Fruit fly (Drosophila melanogaster) whole organism, embryonic: ENCODE data around the gene Sfp87B.

Experiments used
- Awh ChIP-seq: fragments of 200-800 bp; sonication (Bioruptor generic); IDR thresholded peaks from 2 replicates; pipeline ENCODE4, ENCODE4 v1.3.6; 2022; ENCODE audit warnings: missing biosample characterization, missing genetic modification characterization
- CG12942 ChIP-seq: fragments of 200-800 bp; sonication (Bioruptor generic); optimal IDR thresholded peaks from 3 replicates; lab custom pipeline; 2016; ENCODE audit warnings: missing biosample characterization, missing genetic modification characterization
- CG13624 ChIP-seq: fragments of 200-800 bp; sonication (Bioruptor generic); optimal IDR thresholded peaks from 2 replicates; lab custom pipeline; 2016; ENCODE audit warnings: missing biosample characterization, missing genetic modification characterization
- CG15073 ChIP-seq: fragments of 200-800 bp; sonication (Bioruptor generic); optimal IDR thresholded peaks from 2 replicates; lab custom pipeline; 2016; ENCODE audit warnings: missing biosample characterization, missing genetic modification characterization
- CG15514 ChIP-seq: fragments of 200-800 bp; sonication (Bioruptor generic); optimal IDR thresholded peaks from 3 replicates; lab custom pipeline; 2017; ENCODE audit warnings: missing biosample characterization, missing genetic modification characterization, mild to moderate bottlenecking, moderate library complexity, missing genetic modification reagents
- CG1647 ChIP-seq: fragments of 200-800 bp; sonication (Bioruptor generic); optimal IDR thresholded peaks from 3 replicates; lab custom pipeline; 2016; ENCODE audit warnings: missing biosample characterization, missing genetic modification characterization
- CG16779 ChIP-seq: fragments of 200-800 bp; sonication (Bioruptor generic); IDR thresholded peaks from 2 replicates; pipeline ENCODE4 v1.3.6; 2022; ENCODE audit warnings: missing biosample characterization, missing genetic modification characterization
- CG17328 ChIP-seq: fragments of 200-800 bp; sonication (Bioruptor generic); IDR thresholded peaks from 2 replicates; pipeline ENCODE4 v1.3.6; 2022; ENCODE audit warnings: missing biosample characterization, missing genetic modification characterization
- CG2116 ChIP-seq: fragments of 200-800 bp; sonication (Bioruptor generic); optimal IDR thresholded peaks from 3 replicates; lab custom pipeline; 2018; ENCODE audit warnings: missing biosample characterization, mild to moderate bottlenecking, missing genetic modification characterization
- CG2875 ChIP-seq: fragments of 200-800 bp; sonication (Bioruptor generic); optimal IDR thresholded peaks from 2 replicates; lab custom pipeline; 2017; ENCODE audit warnings: missing biosample characterization, mild to moderate bottlenecking, missing genetic modification characterization, missing genetic modification reagents
- CG32767 ChIP-seq: fragments of 200-800 bp; sonication (Bioruptor generic); IDR thresholded peaks from 2 replicates; pipeline ENCODE4 v1.3.6; 2022; ENCODE audit warnings: missing biosample characterization, missing genetic modification characterization
- CG32772 ChIP-seq: fragments of 200-800 bp; sonication (Bioruptor generic); IDR thresholded peaks from 2 replicates; pipeline ENCODE4 v1.3.6; 2022; ENCODE audit warnings: missing biosample characterization, missing genetic modification characterization
- CG4360 ChIP-seq: fragments of 200-800 bp; sonication (Bioruptor generic); IDR thresholded peaks from 2 replicates; pipeline ENCODE4 v1.3.6; 2022; ENCODE audit warnings: missing biosample characterization, missing genetic modification characterization
- CG4707 ChIP-seq: fragments of 200-800 bp; sonication (Bioruptor generic); optimal IDR thresholded peaks from 2 replicates; lab custom pipeline; 2018; ENCODE audit warnings: missing biosample characterization, mild to moderate bottlenecking, missing genetic modification characterization, moderate library complexity
- CG5180 ChIP-seq: fragments of 200-800 bp; sonication (Bioruptor generic); optimal IDR thresholded peaks from 3 replicates; lab custom pipeline; 2017; ENCODE audit warnings: missing biosample characterization, missing genetic modification characterization, mild to moderate bottlenecking, moderate library complexity, missing genetic modification reagents
- CG8089 ChIP-seq: fragments of 200-800 bp; sonication (Bioruptor generic); optimal IDR thresholded peaks from 3 replicates; lab custom pipeline; 2016; ENCODE audit warnings: missing biosample characterization, missing genetic modification characterization
- CG8478 ChIP-seq: fragments of >200 bp; optimal IDR thresholded peaks from 2 replicates; lab custom pipeline; 2018
- CG8944 ChIP-seq: fragments of 200-800 bp; sonication (Bioruptor generic); optimal IDR thresholded peaks from 3 replicates; lab custom pipeline; 2016; ENCODE audit warnings: missing biosample characterization, missing genetic modification characterization
- CG9437 ChIP-seq: fragments of 200-800 bp; sonication (Bioruptor generic); optimal IDR thresholded peaks from 2 replicates; lab custom pipeline; 2018; ENCODE audit warnings: missing biosample characterization, mild to moderate bottlenecking, missing genetic modification characterization
- CG9817 ChIP-seq: fragments of 200-800 bp; sonication (Bioruptor generic); optimal IDR thresholded peaks from 2 replicates; lab custom pipeline; 2018; ENCODE audit warnings: missing biosample characterization, mild to moderate bottlenecking, missing genetic modification characterization, moderate library complexity
- CTCF ChIP-seq: fragments of 200-800 bp; sonication (Bioruptor generic); optimal IDR thresholded peaks from 2 replicates; lab custom pipeline; 2017; ENCODE audit warnings: missing biosample characterization, mild to moderate bottlenecking, missing genetic modification characterization, moderate library complexity
- Dip2 ChIP-seq: fragments of 200-800 bp; sonication (Bioruptor generic); IDR thresholded peaks from 2 replicates; pipeline ENCODE4 v1.3.6; 2022; ENCODE audit warnings: missing biosample characterization, missing genetic modification characterization
- Dip3 ChIP-seq: fragments of 200-800 bp; sonication (Bioruptor generic); optimal IDR thresholded peaks from 3 replicates; lab custom pipeline; 2016; ENCODE audit warnings: missing biosample characterization, missing genetic modification characterization
- Dll ChIP-seq: fragments of 200-800 bp; sonication (Bioruptor generic); IDR thresholded peaks from 4 replicates; pipeline ENCODE4 v1.3.6; 2022; ENCODE audit warnings: missing biosample characterization, missing genetic modification characterization; ENCODE audit not compliant: partially characterized antibody
- Dp ChIP-seq: fragments of 200-800 bp; sonication (Bioruptor generic); optimal IDR thresholded peaks from 2 replicates; lab custom pipeline; 2018; ENCODE audit warnings: missing biosample characterization, mild to moderate bottlenecking, missing genetic modification characterization, moderate library complexity
- Drgx ChIP-seq: fragments of 200-800 bp; sonication (Bioruptor generic); IDR thresholded peaks from 2 replicates; pipeline ENCODE4 v1.3.6; 2022; ENCODE audit warnings: missing biosample characterization, missing genetic modification characterization
- Hmr ChIP-seq: fragments of 200-800 bp; sonication (Bioruptor generic); optimal IDR thresholded peaks from 3 replicates; lab custom pipeline; 2017; ENCODE audit warnings: mild to moderate bottlenecking, missing biosample characterization, missing genetic modification reagents, missing genetic modification characterization
- Hr3 ChIP-seq: fragments of 200-800 bp; sonication (Bioruptor generic); optimal IDR thresholded peaks from 3 replicates; lab custom pipeline; 2016; ENCODE audit warnings: missing biosample characterization, missing genetic modification characterization
- Mad ChIP-seq: fragments of 200-800 bp; sonication (Bioruptor generic); optimal IDR thresholded peaks from 2 replicates; lab custom pipeline; 2016; ENCODE audit warnings: missing biosample characterization, missing genetic modification characterization
- NC2β ChIP-seq: fragments of 200-800 bp; sonication (Bioruptor generic); optimal IDR thresholded peaks from 2 replicates; lab custom pipeline; 2016; ENCODE audit warnings: missing biosample characterization, missing genetic modification characterization
- Nf-YB ChIP-seq: fragments of 200-800 bp; sonication (Bioruptor generic); optimal IDR thresholded peaks from 3 replicates; lab custom pipeline; 2019; ENCODE audit warnings: missing biosample characterization, mild to moderate bottlenecking, missing genetic modification characterization, moderate library complexity
- Side ChIP-seq: fragments of 200-800 bp; sonication (Bioruptor generic); optimal IDR thresholded peaks from 2 replicates; lab custom pipeline; 2016; ENCODE audit warnings: missing biosample characterization, missing genetic modification characterization
- Spps ChIP-seq: fragments of 200-800 bp; sonication (Bioruptor generic); optimal IDR thresholded peaks from 2 replicates; lab custom pipeline; 2018; ENCODE audit warnings: missing biosample characterization, mild to moderate bottlenecking, missing genetic modification characterization
- Tbp ChIP-seq: fragments of >200 bp; optimal IDR thresholded peaks from 2 replicates; lab custom pipeline; 2018; ENCODE audit warnings: missing biosample characterization, missing genetic modification characterization
- ab ChIP-seq: fragments of 200-800 bp; sonication (Bioruptor generic); optimal IDR thresholded peaks from 2 replicates; lab custom pipeline; 2016; ENCODE audit warnings: missing biosample characterization, missing genetic modification characterization
- btn ChIP-seq: fragments of 200-800 bp; sonication (Bioruptor generic); optimal IDR thresholded peaks from 2 replicates; lab custom pipeline; 2016; ENCODE audit warnings: missing biosample characterization, missing genetic modification characterization
- cad ChIP-seq: fragments of >200 bp; optimal IDR thresholded peaks from 2 replicates; lab custom pipeline; 2017; ENCODE audit warnings: missing biosample characterization, missing genetic modification characterization
- chm ChIP-seq: fragments of 200-800 bp; sonication (Bioruptor generic); IDR thresholded peaks from 2 replicates; pipeline ENCODE4 v1.3.6; 2022; ENCODE audit warnings: missing biosample characterization, missing genetic modification characterization
- crol ChIP-seq: fragments of 200-800 bp; sonication (Bioruptor generic); IDR thresholded peaks from 2 replicates; pipeline ENCODE4 v1.3.6; 2022; ENCODE audit warnings: missing biosample characterization, missing genetic modification characterization
- dmrt99B ChIP-seq: fragments of 200-800 bp; sonication (Bioruptor generic); optimal IDR thresholded peaks from 2 replicates; lab custom pipeline; 2018; ENCODE audit warnings: missing biosample characterization, mild to moderate bottlenecking, missing genetic modification characterization, moderate library complexity
- fd102C ChIP-seq: fragments of 200-800 bp; sonication (Bioruptor generic); optimal IDR thresholded peaks from 2 replicates; lab custom pipeline; 2018; ENCODE audit warnings: missing biosample characterization, mild to moderate bottlenecking, missing genetic modification characterization, moderate library complexity
- gsb ChIP-seq: fragments of 200-800 bp; sonication (Bioruptor generic); IDR thresholded peaks from 2 replicates; pipeline ENCODE4 v1.3.6; 2022; ENCODE audit warnings: missing biosample characterization, missing genetic modification characterization
- jumu ChIP-seq: fragments of 200-800 bp; sonication (Bioruptor generic); optimal IDR thresholded peaks from 3 replicates; lab custom pipeline; 2016; ENCODE audit warnings: missing biosample characterization, missing genetic modification characterization
- org-1 ChIP-seq: fragments of 200-800 bp; sonication (Bioruptor generic); optimal IDR thresholded peaks from 2 replicates; lab custom pipeline; 2017; ENCODE audit warnings: missing biosample characterization, missing genetic modification characterization
- pb ChIP-seq: fragments of 200-800 bp; sonication (Bioruptor generic); optimal IDR thresholded peaks from 3 replicates; lab custom pipeline; 2016; ENCODE audit warnings: missing biosample characterization, missing genetic modification characterization
- pho ChIP-seq: fragments of 200-800 bp; sonication (Bioruptor generic); optimal IDR thresholded peaks from 2 replicates; lab custom pipeline; 2016; ENCODE audit warnings: missing biosample characterization, missing genetic modification characterization
- prd ChIP-seq, 3 experiments: fragments of >200 bp in 2 of 3; fragments of 200-800 bp in 1 of 3; sonication (Bioruptor generic) in 1 of 3; optimal IDR thresholded peaks in 2 of 3; IDR thresholded peaks in 1 of 3; 2 replicates in 2 of 3; 3 replicates in 1 of 3; pipeline versions ENCODE4 v1.3.6 to Lab custom; 2017 to 2022; ENCODE audit warnings: missing biosample characterization in 1 of 3, missing genetic modification characterization in 1 of 3
- vfl ChIP-seq: fragments of 200-800 bp; sonication (Bioruptor generic); optimal IDR thresholded peaks from 2 replicates; lab custom pipeline; 2016; ENCODE audit warnings: missing biosample characterization, missing genetic modification characterization

The Sfp87B gene

DNA sequence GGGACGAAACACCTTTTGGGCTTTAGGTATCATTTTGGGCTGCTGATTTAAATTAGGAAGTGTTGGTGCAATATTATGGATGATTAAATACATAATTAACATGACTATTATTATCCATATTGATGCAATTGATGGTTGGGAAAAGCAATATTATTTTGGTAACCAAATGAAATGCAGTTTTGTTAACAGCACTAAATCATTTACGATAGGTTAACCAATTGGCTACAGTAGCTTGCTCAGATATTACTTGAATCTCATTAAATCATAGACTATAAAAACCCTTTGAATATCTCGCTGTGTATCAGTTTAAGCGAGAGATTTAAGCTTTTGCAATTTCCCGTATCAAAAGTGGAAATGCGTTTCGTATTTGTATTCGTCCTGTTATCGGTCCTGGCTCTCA is at the start of gene Sfp87B:
Gene Sfp87B, plus strand, starts transcription at position 301 of the 400 bp plus-strand sequence.
- TF ChIP-seq CG12942 (no peak), btn (GFP tag; lab: Kevin White, UChicago) (no peak), dmrt99B (tag; lab: Kevin White, UChicago) (no peak), Dip3 (no peak), CG32772 (no peak), pb (GFP tag; lab: Kevin White, UChicago) (no peak), Hmr (GFP tag; lab: Kevin White, UChicago) (no peak), CG16779 (no peak), CG8478 (lab: Kevin White, UChicago) (no peak), Side (GFP tag; lab: Kevin White, UChicago) (no peak), CG4707 (no peak), CG15514 (GFP tag; lab: Kevin White, UChicago) (no peak), Mad (GFP tag; lab: Kevin White, UChicago) (no peak), fd102C (GFP tag; lab: Kevin White, UChicago) (no peak), Dll (no peak), Drgx (GFP tag; lab: Robert Waterston, UW) (no peak), CG5180 (no peak), CG4360 (GFP tag; lab: Robert Waterston, UW) (no peak), CG15073 (no peak), CG2116 (GFP tag; lab: Kevin White, UChicago) (no peak)

dm6 chr3R:12224919-12225318 is 48.0 kb upstream of the Sfp87B start, which contains the start of gene CG17404:
CG17404 (minus strand) TSS chr3R:12225019.
- TF ChIP-seq CG8944 (GFP tag; lab: Kevin White, UChicago) (no peak), Spps (tag; lab: Kevin White, UChicago) (no peak), gsb (no peak), CG1647 (no peak), Dip2 (GFP tag; lab: Robert Waterston, UW) (no peak), ab (GFP tag; lab: Kevin White, UChicago) (no peak), CG13624 (GFP tag; lab: Kevin White, UChicago) (no peak), Nf-YB (GFP tag; lab: Kevin White, UChicago) (no peak), CG32767 (GFP tag; lab: Robert Waterston, UW) (no peak)

DNA sequence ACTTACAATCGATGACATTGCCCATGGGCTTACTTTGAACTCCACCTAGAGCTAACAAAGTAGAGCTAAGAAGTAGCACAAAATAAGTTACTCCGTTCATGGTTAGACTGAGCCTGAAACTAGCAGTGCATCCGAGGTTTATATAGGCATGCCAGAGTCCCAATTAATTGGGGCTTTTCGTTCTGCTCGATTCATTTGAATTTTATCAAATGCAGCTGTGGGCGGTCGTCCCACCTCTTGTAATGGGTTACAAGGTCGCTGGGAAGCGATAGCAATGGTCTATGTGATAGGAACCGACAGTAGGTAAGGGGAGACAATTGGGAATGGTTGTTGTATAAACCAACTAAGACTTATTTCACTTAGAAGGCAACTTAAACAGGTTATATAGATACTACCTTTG is 46.7 kb upstream of the Sfp87B start, which contains the start of gene CG12256:
Gene CG12256, minus strand, starts transcription at position 101 of the 400 bp plus-strand sequence.
- TF ChIP-seq CTCF (GFP tag; lab: Kevin White, UChicago) (no peak), Tbp (no peak), CG17328 (GFP tag; lab: Robert Waterston, UW) (no peak), NC2β (GFP tag; lab: Kevin White, UChicago) (no peak)

DNA sequence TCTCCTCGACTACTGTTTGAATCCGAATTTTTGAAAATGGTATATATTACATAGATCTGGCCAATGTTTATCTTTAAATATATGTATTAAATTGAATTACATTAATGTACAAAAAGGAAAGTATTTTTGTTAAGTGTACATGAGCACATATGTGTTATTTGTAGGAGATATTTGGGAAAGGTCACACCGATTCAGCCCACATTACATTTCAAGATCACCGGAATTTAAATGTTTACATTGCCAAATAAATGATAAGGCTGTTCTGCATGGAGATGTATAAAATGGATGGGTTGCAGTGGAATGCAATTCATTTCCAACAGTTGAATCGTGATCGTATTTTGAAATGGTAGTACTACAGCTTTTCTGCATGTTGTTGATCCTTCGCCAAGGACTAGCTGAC is 43.8 kb upstream of the Sfp87B start, which contains the start of gene CG3916:
Gene CG3916, plus strand, starts transcription at position 301 of the 400 bp plus-strand sequence.
- no peak for TF ChIP-seq Side (GFP tag; lab: Kevin White, UChicago)
- no peak for TF ChIP-seq jumu (GFP tag; lab: Kevin White, UChicago)
- no peak for TF ChIP-seq Dp (GFP tag; lab: Kevin White, UChicago)
- TF ChIP-seq prd (optimal IDR thresholded peaks at IDR 0.05; lab: Kevin White, UChicago): no peak
- TF ChIP-seq prd (GFP tag; IDR thresholded peaks at IDR 0.05; lab: Robert Waterston, UW): no peak
- TF ChIP-seq vfl (GFP tag; lab: Kevin White, UChicago): no peak
- no peak for TF ChIP-seq CG8089 (GFP tag; lab: Kevin White, UChicago)
- TF ChIP-seq pho (GFP tag; lab: Kevin White, UChicago): no peak
- no peak for TF ChIP-seq CG2875 (GFP tag; lab: Kevin White, UChicago)
- no peak for TF ChIP-seq crol (GFP tag; lab: Robert Waterston, UW)
- no peak for TF ChIP-seq CG9817 (tag; lab: Kevin White, UChicago)
- no peak for TF ChIP-seq Hr3
- TF ChIP-seq org-1 (GFP tag; lab: Kevin White, UChicago): no peak
- no peak for TF ChIP-seq Awh (GFP tag; lab: Robert Waterston, UW)
- no peak for TF ChIP-seq cad (GFP tag; lab: Kevin White, UChicago)
- no peak for TF ChIP-seq CG9437
- no peak for TF ChIP-seq chm (GFP tag; lab: Robert Waterston, UW)
- TF ChIP-seq, all 482 proteins: peak for 0
